Fruit fly (Drosophila melanogaster) whole organism, embryonic: ENCODE measurements around the gene Set2.

Source experiments
- ATbp ChIP-seq: fragments of 200-800 bp; sonication (Bioruptor generic); optimal IDR thresholded peaks from 2 replicates; lab custom pipeline; 2017; ENCODE audit warnings: missing biosample characterization, mild to moderate bottlenecking, missing genetic modification characterization, missing genetic modification reagents
- Antp ChIP-seq: fragments of 200-800 bp; sonication (Bioruptor generic); optimal IDR thresholded peaks from 3 replicates; lab custom pipeline; 2016; ENCODE audit warnings: missing biosample characterization, missing genetic modification characterization
- Atf3 ChIP-seq: fragments of 200-800 bp; sonication (Bioruptor generic); optimal IDR thresholded peaks from 3 replicates; lab custom pipeline; 2016; ENCODE audit warnings: missing biosample characterization, missing genetic modification characterization
- Atf6 ChIP-seq: fragments of 200-800 bp; sonication (Bioruptor generic); IDR thresholded peaks from 2 replicates; pipeline ENCODE4 v1.3.6; 2022; ENCODE audit warnings: missing biosample characterization, missing genetic modification characterization
- CG10431 ChIP-seq: fragments of 200-800 bp; sonication (Bioruptor generic); optimal IDR thresholded peaks from 3 replicates; lab custom pipeline; 2018; ENCODE audit warnings: missing biosample characterization, mild to moderate bottlenecking, missing genetic modification characterization
- CG10565 ChIP-seq: fragments of 200-800 bp; sonication (Bioruptor generic); optimal IDR thresholded peaks from 3 replicates; lab custom pipeline; 2016; ENCODE audit warnings: missing biosample characterization, mild to moderate bottlenecking, missing genetic modification characterization
- CG10959 ChIP-seq: fragments of 200-800 bp; sonication (Bioruptor generic); IDR thresholded peaks from 2 replicates; pipeline ENCODE4 v1.3.6; 2022; ENCODE audit warnings: missing biosample characterization, missing genetic modification characterization
- CG10979 ChIP-seq: fragments of 200-800 bp; sonication (Bioruptor generic); optimal IDR thresholded peaks from 2 replicates; lab custom pipeline; 2018; ENCODE audit warnings: missing biosample characterization, mild to moderate bottlenecking, missing genetic modification characterization, moderate library complexity
- CG11093 ChIP-seq: fragments of 200-800 bp; sonication (Bioruptor generic); IDR thresholded peaks from 3 replicates; pipeline ENCODE4 v1.3.6; 2022; ENCODE audit warnings: missing biosample characterization, missing genetic modification characterization
- CG14441 ChIP-seq: fragments of 200-800 bp; sonication (Bioruptor generic); IDR thresholded peaks from 2 replicates; pipeline ENCODE4 v1.3.6; 2022; ENCODE audit warnings: missing biosample characterization, missing genetic modification characterization
- CG16779 ChIP-seq: fragments of 200-800 bp; sonication (Bioruptor generic); IDR thresholded peaks from 2 replicates; pipeline ENCODE4 v1.3.6; 2022; ENCODE audit warnings: missing biosample characterization, missing genetic modification characterization
- CG18764 ChIP-seq: fragments of 200-800 bp; sonication (Bioruptor generic); optimal IDR thresholded peaks from 3 replicates; lab custom pipeline; 2016; ENCODE audit warnings: missing biosample characterization, missing genetic modification characterization
- CG30403 ChIP-seq: fragments of 200-800 bp; sonication (Bioruptor generic); optimal IDR thresholded peaks from 3 replicates; lab custom pipeline; 2016; ENCODE audit warnings: missing biosample characterization, missing genetic modification characterization
- CG31224 ChIP-seq: fragments of 200-800 bp; sonication (Bioruptor generic); IDR thresholded peaks from 2 replicates; pipeline ENCODE4 v1.3.6; 2022; ENCODE audit warnings: missing biosample characterization, missing genetic modification characterization
- CG31388 ChIP-seq: fragments of 200-800 bp; sonication (Bioruptor generic); optimal IDR thresholded peaks from 2 replicates; lab custom pipeline; 2016; ENCODE audit warnings: missing biosample characterization, missing genetic modification characterization
- CG32532 ChIP-seq: fragments of 200-800 bp; sonication (Bioruptor generic); IDR thresholded peaks from 2 replicates; pipeline ENCODE4 v1.3.6; 2022; ENCODE audit warnings: missing biosample characterization, missing genetic modification characterization
- CG34376 ChIP-seq: fragments of 200-800 bp; sonication (Bioruptor generic); optimal IDR thresholded peaks from 2 replicates; lab custom pipeline; 2018; ENCODE audit warnings: missing biosample characterization, mild to moderate bottlenecking, missing genetic modification characterization
- CG4617 ChIP-seq: fragments of 200-800 bp; sonication (Bioruptor generic); optimal IDR thresholded peaks from 3 replicates; lab custom pipeline; 2016; ENCODE audit warnings: missing biosample characterization, missing genetic modification characterization, borderline replicate concordance
- CG9727 ChIP-seq: fragments of 200-800 bp; sonication (Bioruptor generic); optimal IDR thresholded peaks from 3 replicates; lab custom pipeline; 2017; ENCODE audit warnings: missing biosample characterization, mild to moderate bottlenecking, missing genetic modification characterization
- Chrac-16 ChIP-seq: fragments of 200-800 bp; sonication (Bioruptor generic); optimal IDR thresholded peaks from 3 replicates; lab custom pipeline; 2016; ENCODE audit warnings: missing biosample characterization, missing genetic modification characterization
- Doc3 ChIP-seq: fragments of 200-800 bp; sonication (Bioruptor generic); IDR thresholded peaks from 3 replicates; pipeline ENCODE4 v1.3.6; 2022; ENCODE audit warnings: missing biosample characterization, missing genetic modification characterization; ENCODE audit not compliant: partially characterized antibody
- HHEX ChIP-seq: fragments of 200-800 bp; sonication (Bioruptor generic); optimal IDR thresholded peaks from 3 replicates; lab custom pipeline; 2017; ENCODE audit warnings: missing biosample characterization, mild to moderate bottlenecking, missing genetic modification characterization, missing genetic modification reagents
- Hmx ChIP-seq: fragments of 200-800 bp; sonication (Bioruptor generic); optimal IDR thresholded peaks from 2 replicates; lab custom pipeline; 2016; ENCODE audit warnings: missing biosample characterization, missing genetic modification characterization
- Mrtf ChIP-seq: fragments of 200-800 bp; sonication (Bioruptor generic); IDR thresholded peaks from 3 replicates; pipeline ENCODE4 v1.3.6; 2022; ENCODE audit warnings: missing biosample characterization, missing genetic modification characterization
- PHDP ChIP-seq: fragments of 200-800 bp; sonication (Bioruptor generic); optimal IDR thresholded peaks from 3 replicates; lab custom pipeline; 2018; ENCODE audit warnings: missing biosample characterization, mild to moderate bottlenecking, missing genetic modification characterization, moderate library complexity
- Six4 ChIP-seq: fragments of 200-800 bp; sonication (Bioruptor generic); optimal IDR thresholded peaks from 2 replicates; lab custom pipeline; 2016; ENCODE audit warnings: missing biosample characterization, missing genetic modification characterization
- Sry-β ChIP-seq: fragments of 200-800 bp; sonication (Bioruptor generic); optimal IDR thresholded peaks from 2 replicates; lab custom pipeline; 2018; ENCODE audit warnings: missing biosample characterization, mild to moderate bottlenecking, missing genetic modification characterization, moderate library complexity
- YL-1 ChIP-seq: fragments of 200-800 bp; sonication (Bioruptor generic); optimal IDR thresholded peaks from 3 replicates; lab custom pipeline; 2017; ENCODE audit warnings: missing biosample characterization, mild to moderate bottlenecking, missing genetic modification characterization
- ase ChIP-seq: fragments of 200-800 bp; sonication (Bioruptor generic); IDR thresholded peaks from 3 replicates; pipeline ENCODE4 v1.3.6; 2022; ENCODE audit warnings: missing biosample characterization, missing genetic modification characterization
- az2 ChIP-seq: fragments of 200-800 bp; sonication (Bioruptor generic); optimal IDR thresholded peaks from 3 replicates; lab custom pipeline; 2016; ENCODE audit warnings: missing biosample characterization, missing genetic modification characterization
- bowl ChIP-seq: fragments of 200-800 bp; sonication (Bioruptor generic); IDR thresholded peaks from 2 replicates; pipeline ENCODE4 v1.3.6; 2022; ENCODE audit warnings: missing biosample characterization, missing genetic modification characterization
- btn ChIP-seq: fragments of 200-800 bp; sonication (Bioruptor generic); optimal IDR thresholded peaks from 2 replicates; lab custom pipeline; 2016; ENCODE audit warnings: missing biosample characterization, missing genetic modification characterization
- croc ChIP-seq: fragments of 200-800 bp; sonication (Bioruptor generic); conservative IDR thresholded peaks from 3 replicates; pipeline ENCODE4 v1.3.6; 2022; ENCODE audit warnings: missing biosample characterization, missing genetic modification characterization
- dysf ChIP-seq: fragments of 200-800 bp; sonication (Bioruptor generic); IDR thresholded peaks from 3 replicates; pipeline ENCODE4 v1.3.6; 2022; ENCODE audit warnings: missing biosample characterization, missing genetic modification characterization
- en ChIP-seq: fragments of 200-800 bp; sonication (Bioruptor generic); optimal IDR thresholded peaks from 2 replicates; lab custom pipeline; 2016; ENCODE audit warnings: missing biosample characterization, missing genetic modification characterization
- esg ChIP-seq: fragments of 200-800 bp; sonication (Bioruptor generic); conservative IDR thresholded peaks from 2 replicates; pipeline ENCODE4 v1.3.6; 2022; ENCODE audit warnings: missing biosample characterization, missing genetic modification characterization
- kni ChIP-seq: fragments of 200-800 bp; sonication (Bioruptor generic); optimal IDR thresholded peaks from 3 replicates; lab custom pipeline; 2017; ENCODE audit warnings: mild to moderate bottlenecking, missing biosample characterization, missing genetic modification reagents, missing genetic modification characterization
- lbe ChIP-seq: fragments of 200-800 bp; sonication (Bioruptor generic); optimal IDR thresholded peaks from 2 replicates; lab custom pipeline; 2016; ENCODE audit warnings: missing biosample characterization, mild to moderate bottlenecking, missing genetic modification characterization
- lilli ChIP-seq: fragments of 200-800 bp; sonication (Bioruptor generic); optimal IDR thresholded peaks from 3 replicates; lab custom pipeline; 2016; ENCODE audit warnings: missing biosample characterization, missing genetic modification characterization
- mld ChIP-seq: fragments of 200-800 bp; sonication (Bioruptor generic); IDR thresholded peaks from 3 replicates; pipeline ENCODE4 v1.3.6; 2022; ENCODE audit warnings: missing biosample characterization, missing genetic modification characterization; ENCODE audit not compliant: partially characterized antibody
- otp ChIP-seq: fragments of 200-800 bp; sonication (Bioruptor generic); IDR thresholded peaks from 3 replicates; pipeline ENCODE4, ENCODE4 v1.3.6; 2022; ENCODE audit warnings: missing biosample characterization, missing genetic modification characterization
- pan ChIP-seq, 4 experiments: fragments of >200 bp in 3 of 4; fragments of 200-800 bp in 1 of 4; sonication (Bioruptor generic) in 1 of 4; optimal IDR thresholded peaks in 3 of 4; IDR thresholded peaks in 1 of 4; 2 replicates each; pipeline versions ENCODE4 v1.3.6 to Lab custom; 2017 to 2022; ENCODE audit warnings: missing biosample characterization in 2 of 4, missing genetic modification characterization in 2 of 4, mixed read lengths in 1 of 4
- pfk ChIP-seq: fragments of 200-800 bp; sonication (Bioruptor generic); optimal IDR thresholded peaks from 2 replicates; lab custom pipeline; 2018; ENCODE audit warnings: missing biosample characterization, mild to moderate bottlenecking, missing genetic modification characterization, moderate library complexity
- phol ChIP-seq: fragments of 200-800 bp; sonication (Bioruptor generic); optimal IDR thresholded peaks from 3 replicates; lab custom pipeline; 2018; ENCODE audit warnings: missing biosample characterization, mild to moderate bottlenecking, missing genetic modification characterization, moderate library complexity
- pros ChIP-seq: fragments of 200-800 bp; sonication (Bioruptor generic); optimal IDR thresholded peaks from 3 replicates; lab custom pipeline; 2019; ENCODE audit warnings: missing biosample characterization, mild to moderate bottlenecking, missing genetic modification characterization, moderate library complexity
- salm ChIP-seq: fragments of 200-800 bp; sonication (Bioruptor generic); optimal IDR thresholded peaks from 2 replicates; lab custom pipeline; 2018; ENCODE audit warnings: missing biosample characterization, mild to moderate bottlenecking, missing genetic modification characterization
- slp2 ChIP-seq: fragments of 200-800 bp; sonication (Bioruptor generic); optimal IDR thresholded peaks from 2 replicates; lab custom pipeline; 2016; ENCODE audit warnings: missing biosample characterization, missing genetic modification characterization
- trh ChIP-seq: fragments of 200-800 bp; sonication (Bioruptor generic); optimal IDR thresholded peaks from 2 replicates; lab custom pipeline; 2016; ENCODE audit warnings: missing biosample characterization, missing genetic modification characterization
- vfl ChIP-seq: fragments of 200-800 bp; sonication (Bioruptor generic); optimal IDR thresholded peaks from 2 replicates; lab custom pipeline; 2016; ENCODE audit warnings: missing biosample characterization, missing genetic modification characterization
- z ChIP-seq: fragments of 200-800 bp; sonication (Bioruptor generic); IDR thresholded peaks from 3 replicates; pipeline ENCODE4 v1.3.6; 2022; ENCODE audit warnings: missing biosample characterization, missing genetic modification characterization

Gene Set2

DNA sequence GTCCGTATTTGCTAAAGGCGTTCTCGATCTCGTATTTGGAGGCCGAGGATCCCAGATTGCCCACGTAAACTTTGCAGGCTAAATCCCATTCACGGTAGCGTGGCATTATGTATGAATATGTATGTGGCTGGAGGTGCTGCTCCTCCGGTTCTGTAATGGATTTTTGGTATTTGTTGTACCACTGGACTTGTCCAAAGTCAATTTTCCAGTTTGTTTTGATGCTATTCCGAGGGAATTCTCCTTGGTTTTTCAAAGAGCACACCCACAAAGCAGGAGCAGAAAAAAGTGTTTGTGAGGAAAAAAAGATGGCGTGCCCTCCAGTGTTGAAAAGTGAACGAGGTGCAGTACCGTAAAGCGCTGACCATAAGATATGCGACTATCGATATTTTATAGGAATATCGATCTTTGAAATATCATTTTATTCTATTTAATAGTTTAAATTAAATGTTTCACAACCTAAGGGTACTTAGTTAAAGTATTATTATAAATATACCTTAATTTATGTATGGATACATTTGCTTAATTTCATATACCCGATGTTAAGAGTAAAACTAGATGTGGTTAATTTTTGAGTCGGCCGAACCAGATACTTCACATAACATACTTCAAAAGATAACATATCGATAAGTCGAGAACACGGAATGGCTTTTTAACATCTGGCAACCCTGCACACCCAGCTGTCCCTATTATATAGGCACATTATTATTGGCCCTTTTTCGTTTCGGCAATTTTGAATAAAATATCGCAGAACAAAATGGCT is 28.3 kb upstream of the Set2 start, which contains the start of the genes Rbp1-like and Tim9a (continued):
- TF ChIP-seq otp (GFP tag; lab: Robert Waterston, UW) (no peak), CG32532 (GFP tag; lab: Robert Waterston, UW) (peak; percentile 22; the same call in 1 of the 2 replicates), CG16779 (no peak), lbe (GFP tag; lab: Kevin White, UChicago) (peak; percentile 16), z (GFP tag; lab: Robert Waterston, UW) (no peak), en (GFP tag; lab: Kevin White, UChicago) (no peak), ATbp (GFP tag; lab: Kevin White, UChicago) (no peak), pros (GFP tag; lab: Kevin White, UChicago) (no peak), kni (GFP tag; lab: Kevin White, UChicago) (no peak), Chrac-16 (GFP tag; lab: Kevin White, UChicago) (peak; percentile 4), CG18764 (GFP tag; lab: Kevin White, UChicago) (peak; percentile 26), trh (GFP tag; lab: Kevin White, UChicago) (no peak), slp2 (no peak), az2 (GFP tag; lab: Kevin White, UChicago) (no peak), HHEX (GFP tag; lab: Kevin White, UChicago) (no peak), CG34376 (peak; percentile 53), CG14441 (GFP tag; lab: Robert Waterston, UW) (no peak), esg (GFP tag; lab: Robert Waterston, UW) (no peak), lilli (GFP tag; lab: Kevin White, UChicago) (peak; percentile 11), vfl (GFP tag; lab: Kevin White, UChicago) (no peak), YL-1 (peak; percentile 73), Hmx (GFP tag; lab: Kevin White, UChicago) (no peak), Antp (GFP tag; lab: Kevin White, UChicago) (no peak), CG10979 (peak; percentile 15), ase (GFP tag; lab: Robert Waterston, UW) (no peak), CG31224 (no peak), CG10431 (GFP tag; lab: Kevin White, UChicago) (peak; percentile 36), CG10959 (GFP tag; lab: Robert Waterston, UW) (no peak), dysf (no peak), bowl (GFP tag; lab: Robert Waterston, UW) (no peak), CG31388 (GFP tag; lab: Kevin White, UChicago) (no peak), CG9727 (peak; percentile 30), CG4617 (GFP tag; lab: Kevin White, UChicago) (peak; percentile 50), Sry-β (GFP tag; lab: Kevin White, UChicago) (no peak), Six4 (GFP tag; lab: Kevin White, UChicago) (no peak), pfk (GFP tag; lab: Kevin White, UChicago) (no peak), Atf3 (GFP tag; lab: Kevin White, UChicago) (no peak), salm (tag; lab: Kevin White, UChicago) (no peak), Mrtf (GFP tag; lab: Robert Waterston, UW) (no peak), CG10565 (no peak), PHDP (tag; lab: Kevin White, UChicago) (peak; percentile 3), CG11093 (GFP tag; lab: Robert Waterston, UW) (no peak), CG30403 (GFP tag; lab: Kevin White, UChicago) (peak; percentile 61), Doc3 (GFP tag; lab: Robert Waterston, UW) (peak; percentile 71), mld (GFP tag; lab: Robert Waterston, UW) (peak; percentile 60; the same call in 1 of the 3 replicates), croc (no peak), pan (optimal IDR thresholded peaks at IDR 0.05; lab: Kevin White, UChicago) (no peak), pan (GFP tag; optimal IDR thresholded peaks at IDR 0.05 in 1 of 2, IDR thresholded peaks at IDR 0.05 in 1 of 2) (no peak), btn (no peak), Atf6 (GFP tag; lab: Robert Waterston, UW) (no peak), phol (tag; lab: Kevin White, UChicago) (peak; percentile 99)
